Worm (Caenorhabditis elegans) whole organism, L3 larva: ENCODE data around the gene pxl-1.

ENCODE experiments used
- egl-27 ChIP-seq: sonication (generic microtip); optimal IDR thresholded peaks from 4 replicates; lab custom pipeline; 2017; ENCODE audit warnings: missing biosample characterization, missing genetic modification reagents, missing genetic modification characterization
- fkh-10 ChIP-seq: sonication (generic microtip); optimal IDR thresholded peaks from 2 replicates; lab custom pipeline; 2017; ENCODE audit warnings: missing biosample characterization, missing genetic modification reagents, missing genetic modification characterization
- nhr-237 ChIP-seq: fragments of 150-350 bp; optimal IDR thresholded peaks from 2 replicates; lab custom pipeline; 2014; ENCODE audit warnings: missing biosample characterization, missing genetic modification characterization
- nhr-25 ChIP-seq: sonication (generic microtip); optimal IDR thresholded peaks from 2 replicates; lab custom pipeline; 2017; ENCODE audit warnings: missing biosample characterization, missing genetic modification characterization
- nhr-28 ChIP-seq: fragments of 150-350 bp; optimal IDR thresholded peaks from 2 replicates; lab custom pipeline; 2014; ENCODE audit warnings: missing biosample characterization, missing genetic modification characterization
- pha-4 ChIP-seq: fragments of 150-350 bp; optimal IDR thresholded peaks from 2 replicates; lab custom pipeline; 2014; ENCODE audit warnings: missing biosample characterization, missing genetic modification reagents, missing genetic modification characterization
- skn-1 ChIP-seq: fragments of 150-350 bp; optimal IDR thresholded peaks from 2 replicates; lab custom pipeline; 2014; ENCODE audit warnings: missing biosample characterization, missing genetic modification characterization

DNA sequence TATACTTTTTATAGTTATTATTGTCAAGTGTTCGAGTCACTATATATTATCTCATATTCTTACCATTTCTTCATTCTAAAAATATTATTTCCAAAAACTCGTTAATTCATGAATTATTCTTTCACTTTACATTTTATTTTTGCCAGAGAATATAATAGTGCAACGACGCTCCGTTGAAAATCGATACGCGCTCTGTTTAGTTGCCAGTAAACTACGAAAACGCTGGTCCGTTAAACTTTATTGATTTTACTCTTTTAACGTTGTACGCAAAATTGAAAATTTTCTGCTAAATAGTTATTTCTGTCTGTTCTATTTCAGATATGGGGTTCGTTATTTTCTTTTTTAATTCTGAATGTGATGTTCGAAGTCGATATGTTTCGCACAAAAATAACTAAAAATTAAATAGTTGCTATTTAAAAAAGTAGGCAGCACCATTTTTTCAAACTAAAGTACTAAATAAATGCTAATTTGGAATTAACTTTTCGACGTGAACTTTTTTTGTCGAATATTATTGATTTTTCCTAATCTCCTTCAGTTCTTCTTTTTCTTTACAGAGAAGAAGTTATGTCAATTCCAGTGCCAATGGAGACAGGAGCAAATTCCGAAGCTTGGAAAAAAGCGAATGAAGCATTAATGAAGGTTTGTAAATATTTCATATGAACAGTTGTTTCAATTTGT lies 16.4 kb downstream of the pxl-1 start, which contains the start of gene hpo-10:
- no peak for TF ChIP-seq fkh-10
- no peak for TF ChIP-seq pha-4
- no peak for TF ChIP-seq nhr-28 (tag; lab: Kevin White, UChicago)
- TF ChIP-seq nhr-25 (tag; lab: Kevin White, UChicago): no peak
- no peak for TF ChIP-seq nhr-237 (tag; lab: Kevin White, UChicago)
- no peak for TF ChIP-seq egl-27 (tag; lab: Kevin White, UChicago)
- TF ChIP-seq skn-1: no peak
